Fruit fly (Drosophila melanogaster): ENCODE results near the gene CG3598.

dm6 chrX:2907105-2907694, 29.6 kb upstream of the CG3598 start:
- no peak for TF ChIP-seq CG10348 (GFP tag; IDR thresholded peaks at IDR 0.05)
- peak; percentile 16 for TF ChIP-seq CG14655 (GFP tag; optimal IDR thresholded peaks at IDR 0.05)
- no peak for TF ChIP-seq Pif1B (GFP tag; optimal IDR thresholded peaks at IDR 0.05)
- TF ChIP-seq Snoo (tag; optimal IDR thresholded peaks at IDR 0.05) = no peak
